Worm (Caenorhabditis elegans): Measurements from ENCODE around the gene fzr-1.

DNA sequence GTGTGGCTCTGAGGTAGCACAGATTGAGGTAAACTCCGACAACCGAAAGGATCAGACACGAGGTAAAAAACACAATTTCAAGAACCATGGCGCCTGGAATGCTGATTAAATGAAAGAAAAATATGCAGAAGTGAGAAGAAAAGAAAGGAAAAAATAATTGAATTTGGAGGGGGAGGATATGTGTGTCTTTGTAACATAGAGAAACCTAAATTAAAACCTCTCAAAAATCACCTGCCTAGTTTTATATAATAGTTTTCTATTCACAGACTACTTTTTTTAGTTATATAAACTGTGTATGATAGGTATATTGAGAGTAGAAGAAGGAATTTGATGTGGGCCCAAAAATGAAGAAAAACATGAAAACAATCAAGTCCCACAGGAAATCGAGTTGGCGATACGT lies 21.3 kb upstream of the fzr-1 start, which contains the start of gene ZK1320.5:
- TF ChIP-seq fkh-2 (tag; optimal IDR thresholded peaks at IDR 0.05): no peak
- no peak for TF ChIP-seq ceh-28 (tag; optimal IDR thresholded peaks at IDR 0.05)
- no peak for TF ChIP-seq nhr-76 (tag; optimal IDR thresholded peaks at IDR 0.05)
- TF ChIP-seq R02D3.7 (tag; optimal IDR thresholded peaks at IDR 0.05): no peak
- no peak for TF ChIP-seq elt-2 (tag; optimal IDR thresholded peaks at IDR 0.05)
- TF ChIP-seq pha-4 (tag; optimal IDR thresholded peaks at IDR 0.05): no peak
- TF ChIP-seq zag-1 (tag; optimal IDR thresholded peaks at IDR 0.05): no peak
- no peak for TF ChIP-seq nhr-77 (tag; optimal IDR thresholded peaks at IDR 0.05)
- no peak for TF ChIP-seq unc-62 (GFP tag; optimal IDR thresholded peaks at IDR 0.05)
- no peak for TF ChIP-seq tbx-2 (tag; optimal IDR thresholded peaks at IDR 0.05)
- no peak for TF ChIP-seq nhr-43 (tag; optimal IDR thresholded peaks at IDR 0.05; ENCODE audit: poor library complexity, severe bottlenecking)

Data from whole organism, L3 larva.